Worm (Caenorhabditis elegans): Measurements from ENCODE around the gene C18H9.5.

The C18H9.5 gene

DNA sequence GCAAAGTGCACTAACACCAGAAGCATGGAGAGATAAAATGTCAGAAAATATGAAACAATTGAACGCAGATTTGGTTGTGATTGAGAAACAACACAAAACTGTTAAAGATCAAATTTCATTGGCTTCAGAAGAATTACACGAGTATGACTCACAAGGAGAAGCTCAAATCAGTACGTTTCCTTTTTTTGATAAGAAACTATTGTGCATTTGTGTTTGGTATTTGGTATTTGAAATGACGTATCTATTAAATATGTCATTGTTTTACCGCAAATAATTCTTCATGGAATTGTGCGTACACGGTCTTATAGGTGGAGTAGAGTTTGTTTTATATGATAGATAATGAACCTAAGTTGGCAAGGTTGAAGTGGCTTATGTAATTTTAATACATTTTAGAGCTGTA, 13.9 kb downstream of the C18H9.5 start:
- TF ChIP-seq tbx-11 (GFP tag; IDR thresholded peaks at IDR 0.05) (no peak), ceh-36 (tag; optimal IDR thresholded peaks at IDR 0.05) (no peak), scrt-1 (GFP tag; IDR thresholded peaks at IDR 0.05) (no peak), tbx-37 (GFP tag; conservative IDR thresholded peaks at IDR 0.05) (no peak), pes-1 (GFP tag; IDR thresholded peaks at IDR 0.05) (no peak), ceh-13 (GFP tag; optimal IDR thresholded peaks at IDR 0.05) (no peak), aly-1 (tag; optimal IDR thresholded peaks at IDR 0.05) (no peak), tra-4 (tag; optimal IDR thresholded peaks at IDR 0.05) (no peak), hmbx-1 (tag; optimal IDR thresholded peaks at IDR 0.05) (no peak), hnd-1 (tag; optimal IDR thresholded peaks at IDR 0.05) (no peak), ets-7 (tag; optimal IDR thresholded peaks at IDR 0.05) (no peak), ama-1 (optimal IDR thresholded peaks at IDR 0.05) (no peak), sea-1 (GFP tag; conservative IDR thresholded peaks at IDR 0.05) (no peak), B0310.2 (tag; optimal IDR thresholded peaks at IDR 0.05) (no peak), F13C5.2 (tag; optimal IDR thresholded peaks at IDR 0.05) (no peak), flt-1 (GFP tag; IDR thresholded peaks at IDR 0.05) (no peak), hmg-4 (GFP tag; optimal IDR thresholded peaks at IDR 0.05) (no peak)

DNA sequence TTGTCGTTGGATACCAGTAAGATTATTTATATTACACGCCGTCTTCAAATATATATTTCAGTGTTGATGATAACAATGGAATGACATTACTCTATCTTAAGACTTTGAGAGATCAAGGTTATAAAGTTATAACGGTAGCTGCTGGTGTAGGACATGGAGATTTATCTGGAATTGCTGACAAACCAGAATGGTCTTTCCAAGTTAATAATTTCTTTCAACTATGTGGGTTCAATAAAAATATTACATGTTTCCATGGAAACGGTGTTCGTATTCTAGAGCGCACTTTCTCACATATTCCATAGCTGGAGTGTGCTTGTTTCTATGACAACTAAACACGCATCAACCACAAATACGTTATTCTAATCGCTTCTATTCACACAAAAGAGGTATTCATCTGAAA, 15.6 kb downstream of the C18H9.5 start, which contains the start of gene ift-74:
Gene ift-74 (plus strand): TSS at position 301 of the 400 bp plus-strand sequence.
- TF ChIP-seq ceh-36 (tag; optimal IDR thresholded peaks at IDR 0.05), result no peak
- no peak for TF ChIP-seq ets-7 (tag; optimal IDR thresholded peaks at IDR 0.05)
- no peak for TF ChIP-seq flt-1 (GFP tag; IDR thresholded peaks at IDR 0.05)
- TF ChIP-seq hmg-4 (GFP tag; optimal IDR thresholded peaks at IDR 0.05), result no peak
- TF ChIP-seq hnd-1 (tag; optimal IDR thresholded peaks at IDR 0.05), result no peak
- TF ChIP-seq sea-1 (GFP tag; conservative IDR thresholded peaks at IDR 0.05), result no peak
- TF ChIP-seq tra-4 (tag; optimal IDR thresholded peaks at IDR 0.05), result no peak
- TF ChIP-seq ama-1 (optimal IDR thresholded peaks at IDR 0.05), result no peak
- no peak for TF ChIP-seq B0310.2 (tag; optimal IDR thresholded peaks at IDR 0.05)
- TF ChIP-seq pes-1 (GFP tag; IDR thresholded peaks at IDR 0.05), result no peak
- TF ChIP-seq tbx-37 (GFP tag; conservative IDR thresholded peaks at IDR 0.05), result no peak
- TF ChIP-seq scrt-1 (GFP tag; IDR thresholded peaks at IDR 0.05), result no peak
- TF ChIP-seq aly-1 (tag; optimal IDR thresholded peaks at IDR 0.05), result no peak
- TF ChIP-seq tbx-11 (GFP tag; IDR thresholded peaks at IDR 0.05), result no peak
- TF ChIP-seq hmbx-1 (tag; optimal IDR thresholded peaks at IDR 0.05), result no peak
- TF ChIP-seq ceh-13 (GFP tag; optimal IDR thresholded peaks at IDR 0.05), result no peak
- TF ChIP-seq F13C5.2 (tag; optimal IDR thresholded peaks at IDR 0.05), result no peak

DNA sequence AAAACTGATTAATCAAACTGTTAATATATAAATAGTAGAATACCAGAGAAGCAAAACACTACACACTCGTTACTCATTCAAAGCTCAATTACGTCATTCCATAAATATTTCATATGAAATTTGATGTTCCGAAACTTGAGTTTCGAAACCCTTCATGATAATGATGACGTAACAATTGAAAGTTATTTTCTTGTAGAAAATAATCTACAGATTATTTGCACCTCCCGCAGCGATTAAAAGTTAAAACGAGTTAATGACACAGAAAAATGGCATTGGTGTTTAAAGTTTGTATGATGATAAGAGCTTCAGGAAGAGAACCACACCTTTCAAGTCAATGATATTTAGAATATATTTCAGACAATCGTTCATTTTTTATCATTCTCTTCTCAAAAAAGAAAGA, 21.5 kb downstream of the C18H9.5 start, which contains the start of gene H43E16.1:
Gene H43E16.1 (plus strand): TSS at position 375 of the 400 bp plus-strand sequence.
- TF ChIP-seq scrt-1 (GFP tag; IDR thresholded peaks at IDR 0.05), result no peak
- TF ChIP-seq ceh-36 (tag; optimal IDR thresholded peaks at IDR 0.05), result no peak
- TF ChIP-seq ceh-13 (GFP tag; optimal IDR thresholded peaks at IDR 0.05), result no peak
- TF ChIP-seq pes-1 (GFP tag; IDR thresholded peaks at IDR 0.05), result no peak
- no peak for TF ChIP-seq tra-4 (tag; optimal IDR thresholded peaks at IDR 0.05)
- TF ChIP-seq ets-7 (tag; optimal IDR thresholded peaks at IDR 0.05), result no peak
- no peak for TF ChIP-seq sea-1 (GFP tag; conservative IDR thresholded peaks at IDR 0.05)
- no peak for TF ChIP-seq aly-1 (tag; optimal IDR thresholded peaks at IDR 0.05)
- TF ChIP-seq flt-1 (GFP tag; IDR thresholded peaks at IDR 0.05), result no peak
- TF ChIP-seq hnd-1 (tag; optimal IDR thresholded peaks at IDR 0.05), result no peak
- no peak for TF ChIP-seq hmg-4 (GFP tag; optimal IDR thresholded peaks at IDR 0.05)
- TF ChIP-seq ama-1 (optimal IDR thresholded peaks at IDR 0.05), result no peak
- TF ChIP-seq F13C5.2 (tag; optimal IDR thresholded peaks at IDR 0.05), result no peak
- TF ChIP-seq B0310.2 (tag; optimal IDR thresholded peaks at IDR 0.05), result no peak

DNA sequence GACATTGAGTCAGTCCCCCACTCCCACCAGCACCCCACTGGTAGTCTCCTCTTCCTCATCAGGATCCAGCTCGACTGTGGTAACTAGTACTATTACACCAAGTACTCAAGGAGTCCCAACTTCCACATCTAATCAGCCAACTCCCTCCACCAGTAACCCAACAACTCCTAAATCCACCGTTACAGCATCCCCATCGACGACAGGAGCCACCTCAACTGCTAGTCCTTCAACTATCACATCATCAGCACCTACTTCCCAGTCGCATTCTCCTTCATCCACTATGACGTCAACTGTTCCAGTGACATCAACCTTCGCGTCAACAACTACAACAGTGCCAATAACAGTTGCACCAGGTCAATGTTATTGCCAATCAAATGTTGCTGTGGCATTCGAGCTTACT, 26.9 kb downstream of the C18H9.5 start:
- no peak for TF ChIP-seq B0310.2 (tag; optimal IDR thresholded peaks at IDR 0.05)
- TF ChIP-seq tbx-11 (GFP tag; IDR thresholded peaks at IDR 0.05), result no peak
- TF ChIP-seq aly-1 (tag; optimal IDR thresholded peaks at IDR 0.05), result no peak
- no peak for TF ChIP-seq hmbx-1 (tag; optimal IDR thresholded peaks at IDR 0.05)
- no peak for TF ChIP-seq flt-1 (GFP tag; IDR thresholded peaks at IDR 0.05)
- no peak for TF ChIP-seq ets-7 (tag; optimal IDR thresholded peaks at IDR 0.05)

DNA sequence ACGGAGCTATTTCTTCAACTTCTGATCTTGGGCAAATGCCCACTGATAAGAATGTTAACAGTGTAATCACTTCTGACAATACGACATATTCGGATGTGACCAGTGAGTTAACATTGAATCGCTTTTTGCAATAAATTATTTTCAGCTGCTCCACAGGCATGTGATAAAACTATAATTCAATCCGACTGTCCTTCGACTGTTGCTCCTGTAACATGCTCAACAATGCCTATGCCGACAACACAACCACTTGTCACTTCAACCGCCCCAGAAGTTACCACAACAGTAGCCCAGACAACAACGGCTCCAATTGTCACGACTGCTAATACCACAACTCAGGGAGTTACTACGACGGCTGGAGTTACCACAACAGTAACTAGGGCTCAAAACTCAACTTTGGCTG, 27.8 kb downstream of the C18H9.5 start:
- no peak for TF ChIP-seq ceh-36 (tag; optimal IDR thresholded peaks at IDR 0.05)
- TF ChIP-seq scrt-1 (GFP tag; IDR thresholded peaks at IDR 0.05), result no peak
- TF ChIP-seq hmbx-1 (tag; optimal IDR thresholded peaks at IDR 0.05), result no peak
- no peak for TF ChIP-seq ets-7 (tag; optimal IDR thresholded peaks at IDR 0.05)
- TF ChIP-seq ama-1 (optimal IDR thresholded peaks at IDR 0.05), result no peak
- no peak for TF ChIP-seq tra-4 (tag; optimal IDR thresholded peaks at IDR 0.05)
- TF ChIP-seq hnd-1 (tag; optimal IDR thresholded peaks at IDR 0.05), result no peak
- no peak for TF ChIP-seq tbx-37 (GFP tag; conservative IDR thresholded peaks at IDR 0.05)
- no peak for TF ChIP-seq ceh-13 (GFP tag; optimal IDR thresholded peaks at IDR 0.05)
- no peak for TF ChIP-seq B0310.2 (tag; optimal IDR thresholded peaks at IDR 0.05)
- TF ChIP-seq tbx-11 (GFP tag; IDR thresholded peaks at IDR 0.05), result no peak
- no peak for TF ChIP-seq flt-1 (GFP tag; IDR thresholded peaks at IDR 0.05)
- TF ChIP-seq hmg-4 (GFP tag; optimal IDR thresholded peaks at IDR 0.05), result no peak
- TF ChIP-seq pes-1 (GFP tag; IDR thresholded peaks at IDR 0.05), result no peak
- no peak for TF ChIP-seq aly-1 (tag; optimal IDR thresholded peaks at IDR 0.05)
- no peak for TF ChIP-seq sea-1 (GFP tag; conservative IDR thresholded peaks at IDR 0.05)

DNA sequence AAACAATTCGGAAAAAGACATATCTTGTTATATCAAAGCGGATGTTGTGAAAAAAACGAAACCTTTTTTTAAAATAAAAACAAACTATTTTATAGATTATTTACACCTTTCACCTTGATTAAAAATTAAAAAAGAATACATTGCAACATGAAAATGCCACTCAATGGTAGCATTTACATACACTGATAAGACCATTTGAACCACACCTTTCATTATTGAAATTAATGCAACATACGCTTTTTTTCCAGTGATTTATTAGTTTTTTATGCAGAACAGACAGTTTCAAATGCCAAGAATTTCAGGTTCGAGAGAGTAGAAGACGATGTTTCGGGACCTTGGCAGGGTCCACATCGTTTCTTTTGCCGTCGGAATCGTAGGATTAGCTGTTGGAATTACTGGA, 28.8 kb downstream of the C18H9.5 start, which contains the start of gene T19D12.1:
Gene T19D12.1 (plus strand): TSS at position 301 of the 400 bp plus-strand sequence.
- no peak for TF ChIP-seq hmg-4 (GFP tag; optimal IDR thresholded peaks at IDR 0.05)
- no peak for TF ChIP-seq pes-1 (GFP tag; IDR thresholded peaks at IDR 0.05)
- TF ChIP-seq hmbx-1 (tag; optimal IDR thresholded peaks at IDR 0.05), result no peak
- no peak for TF ChIP-seq hnd-1 (tag; optimal IDR thresholded peaks at IDR 0.05)
- TF ChIP-seq tra-4 (tag; optimal IDR thresholded peaks at IDR 0.05), result no peak
- no peak for TF ChIP-seq flt-1 (GFP tag; IDR thresholded peaks at IDR 0.05)

DNA sequence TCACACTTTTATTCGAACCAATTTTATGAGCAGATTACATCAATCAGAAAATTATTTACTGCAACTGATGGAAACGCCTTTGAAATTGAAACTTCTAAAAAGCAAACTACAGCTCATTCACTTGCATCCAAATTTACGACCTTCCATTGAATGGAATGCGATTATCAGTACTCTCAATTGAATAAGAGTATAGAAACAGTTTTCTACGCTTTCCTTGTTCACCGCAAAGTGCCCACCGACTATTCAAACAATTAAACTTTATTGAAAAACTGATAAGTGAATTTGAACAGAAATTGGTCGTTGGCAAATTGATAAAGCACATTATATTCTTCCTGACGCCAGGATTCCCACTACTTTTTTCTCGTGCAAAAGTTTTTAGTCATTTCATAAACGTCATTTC, 29.5 kb downstream of the C18H9.5 start:
- TF ChIP-seq ama-1 (optimal IDR thresholded peaks at IDR 0.05) (no peak), hnd-1 (tag; optimal IDR thresholded peaks at IDR 0.05) (no peak), hmbx-1 (tag; optimal IDR thresholded peaks at IDR 0.05) (no peak), B0310.2 (tag; optimal IDR thresholded peaks at IDR 0.05) (no peak), ceh-13 (GFP tag; optimal IDR thresholded peaks at IDR 0.05) (no peak), F13C5.2 (tag; optimal IDR thresholded peaks at IDR 0.05) (no peak), scrt-1 (GFP tag; IDR thresholded peaks at IDR 0.05) (no peak), aly-1 (tag; optimal IDR thresholded peaks at IDR 0.05) (no peak), sea-1 (GFP tag; conservative IDR thresholded peaks at IDR 0.05) (no peak), flt-1 (GFP tag; IDR thresholded peaks at IDR 0.05) (no peak), hmg-4 (GFP tag; optimal IDR thresholded peaks at IDR 0.05) (no peak), tbx-37 (GFP tag; conservative IDR thresholded peaks at IDR 0.05) (no peak), tbx-11 (GFP tag; IDR thresholded peaks at IDR 0.05) (no peak), ets-7 (tag; optimal IDR thresholded peaks at IDR 0.05) (no peak), ceh-36 (tag; optimal IDR thresholded peaks at IDR 0.05) (no peak), tra-4 (tag; optimal IDR thresholded peaks at IDR 0.05) (no peak), pes-1 (GFP tag; IDR thresholded peaks at IDR 0.05) (no peak)
